Fruit fly (Drosophila melanogaster) whole organism, embryonic: ENCODE data around the gene CG2493.

Experiments
- Asciz ChIP-seq: fragments of 200-800 bp; sonication (Bioruptor generic); optimal IDR thresholded peaks from 2 replicates; lab custom pipeline; 2017; ENCODE audit warnings: missing biosample characterization, mild to moderate bottlenecking, missing genetic modification characterization, missing genetic modification reagents
- Bgb ChIP-seq: fragments of 200-800 bp; sonication (Bioruptor generic); IDR thresholded peaks from 2 replicates; pipeline ENCODE4 v1.3.6; 2022; ENCODE audit warnings: missing biosample characterization, missing genetic modification characterization; ENCODE audit not compliant: partially characterized antibody
- BtbVII ChIP-seq: fragments of 200-800 bp; sonication (Bioruptor generic); optimal IDR thresholded peaks from 3 replicates; lab custom pipeline; 2017; ENCODE audit warnings: missing biosample characterization, mild to moderate bottlenecking, missing genetic modification characterization
- Bteb2 ChIP-seq: fragments of 200-800 bp; sonication (Bioruptor generic); optimal IDR thresholded peaks from 2 replicates; lab custom pipeline; 2016; ENCODE audit warnings: missing biosample characterization, missing genetic modification characterization
- CG10979 ChIP-seq: fragments of 200-800 bp; sonication (Bioruptor generic); optimal IDR thresholded peaks from 2 replicates; lab custom pipeline; 2018; ENCODE audit warnings: missing biosample characterization, mild to moderate bottlenecking, missing genetic modification characterization, moderate library complexity
- CG12071 ChIP-seq: fragments of 200-800 bp; sonication (Bioruptor generic); optimal IDR thresholded peaks from 3 replicates; lab custom pipeline; 2018; ENCODE audit warnings: missing biosample characterization, mild to moderate bottlenecking, missing genetic modification characterization
- CG12236 ChIP-seq: fragments of 200-800 bp; sonication (Bioruptor generic); optimal IDR thresholded peaks from 2 replicates; lab custom pipeline; 2016; ENCODE audit warnings: missing biosample characterization, missing genetic modification characterization
- CG13287 ChIP-seq: fragments of 200-800 bp; sonication (Bioruptor generic); IDR thresholded peaks from 2 replicates; pipeline ENCODE4 v1.3.6; 2022; ENCODE audit warnings: missing biosample characterization, missing genetic modification characterization; ENCODE audit not compliant: partially characterized antibody
- CG13424 ChIP-seq: fragments of 200-800 bp; sonication (Bioruptor generic); optimal IDR thresholded peaks from 2 replicates; lab custom pipeline; 2019; ENCODE audit warnings: missing biosample characterization, mild to moderate bottlenecking, missing genetic modification characterization, moderate library complexity
- CG14441 ChIP-seq: fragments of 200-800 bp; sonication (Bioruptor generic); IDR thresholded peaks from 2 replicates; pipeline ENCODE4 v1.3.6; 2022; ENCODE audit warnings: missing biosample characterization, missing genetic modification characterization
- CG16779 ChIP-seq: fragments of 200-800 bp; sonication (Bioruptor generic); IDR thresholded peaks from 2 replicates; pipeline ENCODE4 v1.3.6; 2022; ENCODE audit warnings: missing biosample characterization, missing genetic modification characterization
- CG17186 ChIP-seq: fragments of 200-800 bp; sonication (Bioruptor generic); optimal IDR thresholded peaks from 3 replicates; lab custom pipeline; 2017; ENCODE audit warnings: missing biosample characterization, missing genetic modification reagents, missing genetic modification characterization
- CG17361 ChIP-seq: fragments of 200-800 bp; sonication (Bioruptor generic); IDR thresholded peaks from 3 replicates; pipeline ENCODE4 v1.3.6; 2022; ENCODE audit warnings: missing biosample characterization, missing genetic modification characterization
- CG2129 ChIP-seq: fragments of 200-800 bp; sonication (Bioruptor generic); IDR thresholded peaks from 2 replicates; pipeline ENCODE4 v1.3.6; 2022; ENCODE audit warnings: missing biosample characterization, missing genetic modification characterization; ENCODE audit not compliant: partially characterized antibody
- CG2875 ChIP-seq: fragments of 200-800 bp; sonication (Bioruptor generic); optimal IDR thresholded peaks from 2 replicates; lab custom pipeline; 2017; ENCODE audit warnings: missing biosample characterization, mild to moderate bottlenecking, missing genetic modification characterization, missing genetic modification reagents
- CG3065 ChIP-seq: fragments of 200-800 bp; sonication (Bioruptor generic); optimal IDR thresholded peaks from 2 replicates; lab custom pipeline; 2016; ENCODE audit warnings: missing biosample characterization, missing genetic modification characterization
- CG4282 ChIP-seq: fragments of 200-800 bp; sonication (Bioruptor generic); optimal IDR thresholded peaks from 2 replicates; lab custom pipeline; 2016; ENCODE audit warnings: missing biosample characterization, missing genetic modification characterization
- CG4404 ChIP-seq: fragments of 200-800 bp; sonication (Bioruptor generic); IDR thresholded peaks from 2 replicates; pipeline ENCODE4 v1.3.6; 2022; ENCODE audit warnings: missing biosample characterization, missing genetic modification characterization
- CG4707 ChIP-seq: fragments of 200-800 bp; sonication (Bioruptor generic); optimal IDR thresholded peaks from 2 replicates; lab custom pipeline; 2018; ENCODE audit warnings: missing biosample characterization, mild to moderate bottlenecking, missing genetic modification characterization, moderate library complexity
- CG4730 ChIP-seq: fragments of 200-800 bp; sonication (Bioruptor generic); IDR thresholded peaks from 2 replicates; pipeline ENCODE4 v1.3.6; 2022; ENCODE audit warnings: missing biosample characterization, missing genetic modification characterization
- CG6175 ChIP-seq: fragments of 200-800 bp; sonication (Bioruptor generic); IDR thresholded peaks from 3 replicates; pipeline ENCODE4 v1.3.6; 2022; ENCODE audit warnings: missing biosample characterization, missing genetic modification characterization
- CG7987 ChIP-seq: fragments of 200-800 bp; sonication (Bioruptor generic); optimal IDR thresholded peaks from 2 replicates; lab custom pipeline; 2018; ENCODE audit warnings: missing biosample characterization, mild to moderate bottlenecking, missing genetic modification characterization, moderate library complexity
- CG8281 ChIP-seq: fragments of 200-800 bp; sonication (Bioruptor generic); optimal IDR thresholded peaks from 2 replicates; lab custom pipeline; 2018; ENCODE audit warnings: missing biosample characterization, mild to moderate bottlenecking, missing genetic modification characterization, moderate library complexity
- CG8765 ChIP-seq: fragments of 200-800 bp; sonication (Bioruptor generic); IDR thresholded peaks from 2 replicates; pipeline ENCODE4 v1.3.6; 2022; ENCODE audit warnings: missing biosample characterization, missing genetic modification characterization
- CG9215 ChIP-seq: fragments of 200-800 bp; sonication (Bioruptor generic); IDR thresholded peaks from 2 replicates; pipeline ENCODE4 v1.3.6; 2022; ENCODE audit warnings: missing biosample characterization, missing genetic modification characterization
- CG9932 ChIP-seq: fragments of 200-800 bp; sonication (Bioruptor generic); IDR thresholded peaks from 2 replicates; pipeline ENCODE4 v1.3.6; 2022; ENCODE audit warnings: missing biosample characterization, missing genetic modification characterization
- D19A ChIP-seq: fragments of 200-800 bp; optimal IDR thresholded peaks from 3 replicates; lab custom pipeline; 2019; ENCODE audit warnings: missing biosample characterization, mild to moderate bottlenecking, missing genetic modification characterization, moderate library complexity
- Drgx ChIP-seq: fragments of 200-800 bp; sonication (Bioruptor generic); IDR thresholded peaks from 2 replicates; pipeline ENCODE4 v1.3.6; 2022; ENCODE audit warnings: missing biosample characterization, missing genetic modification characterization
- Gsc ChIP-seq: fragments of 200-800 bp; sonication (Bioruptor generic); IDR thresholded peaks from 2 replicates; pipeline ENCODE4 v1.3.6; 2022; ENCODE audit warnings: missing biosample characterization, missing genetic modification characterization
- Jarid2 ChIP-seq: fragments of 200-800 bp; sonication (Bioruptor generic); optimal IDR thresholded peaks from 3 replicates; lab custom pipeline; 2017; ENCODE audit warnings: mild to moderate bottlenecking, missing biosample characterization, missing genetic modification reagents, missing genetic modification characterization
- Mad ChIP-seq: fragments of 200-800 bp; sonication (Bioruptor generic); optimal IDR thresholded peaks from 2 replicates; lab custom pipeline; 2016; ENCODE audit warnings: missing biosample characterization, missing genetic modification characterization
- Opbp ChIP-seq: fragments of 200-800 bp; sonication (Bioruptor generic); IDR thresholded peaks from 3 replicates; pipeline ENCODE4 v1.3.6; 2022; ENCODE audit warnings: missing biosample characterization, missing genetic modification characterization; ENCODE audit not compliant: partially characterized antibody
- Xbp1 ChIP-seq: fragments of 200-800 bp; sonication (Bioruptor generic); optimal IDR thresholded peaks from 3 replicates; lab custom pipeline; 2016; ENCODE audit warnings: missing biosample characterization, mild to moderate bottlenecking, missing genetic modification characterization
- ac ChIP-seq: fragments of 200-800 bp; sonication (Bioruptor generic); optimal IDR thresholded peaks from 3 replicates; lab custom pipeline; 2017; ENCODE audit warnings: missing biosample characterization, mild to moderate bottlenecking, missing genetic modification characterization
- ase ChIP-seq: fragments of 200-800 bp; sonication (Bioruptor generic); IDR thresholded peaks from 3 replicates; pipeline ENCODE4 v1.3.6; 2022; ENCODE audit warnings: missing biosample characterization, missing genetic modification characterization
- btn ChIP-seq: fragments of 200-800 bp; sonication (Bioruptor generic); optimal IDR thresholded peaks from 2 replicates; lab custom pipeline; 2016; ENCODE audit warnings: missing biosample characterization, missing genetic modification characterization
- dysf ChIP-seq: fragments of 200-800 bp; sonication (Bioruptor generic); IDR thresholded peaks from 3 replicates; pipeline ENCODE4 v1.3.6; 2022; ENCODE audit warnings: missing biosample characterization, missing genetic modification characterization
- eve ChIP-seq, 2 experiments: fragments of >200 bp; optimal IDR thresholded peaks; 2 replicates each; lab custom pipeline; 2017; ENCODE audit warnings: missing biosample characterization in 2 of 2, missing genetic modification characterization in 2 of 2
- fd96Cb ChIP-seq: fragments of 200-800 bp; sonication (Bioruptor generic); optimal IDR thresholded peaks from 2 replicates; lab custom pipeline; 2018; ENCODE audit warnings: missing biosample characterization, mild to moderate bottlenecking, missing genetic modification characterization, moderate library complexity
- ftz-f1 ChIP-seq: fragments of 200-800 bp; sonication (Bioruptor generic); optimal IDR thresholded peaks from 2 replicates; lab custom pipeline; 2016; ENCODE audit warnings: missing biosample characterization, missing genetic modification characterization
- jing ChIP-seq: fragments of 200-800 bp; sonication (Bioruptor generic); optimal IDR thresholded peaks from 2 replicates; lab custom pipeline; 2018; ENCODE audit warnings: missing biosample characterization, mild to moderate bottlenecking, missing genetic modification characterization
- kah ChIP-seq: fragments of 200-800 bp; sonication (Bioruptor generic); optimal IDR thresholded peaks from 2 replicates; lab custom pipeline; 2018; ENCODE audit warnings: missing biosample characterization, mild to moderate bottlenecking, missing genetic modification characterization
- klu ChIP-seq: fragments of 200-800 bp; sonication (Bioruptor generic); IDR thresholded peaks from 2 replicates; pipeline ENCODE4 v1.3.6; 2022; ENCODE audit warnings: missing biosample characterization, missing genetic modification characterization
- run ChIP-seq: fragments of 200-800 bp; sonication (Bioruptor generic); optimal IDR thresholded peaks from 3 replicates; lab custom pipeline; 2018; ENCODE audit warnings: missing biosample characterization, mild to moderate bottlenecking, missing genetic modification characterization
- sc ChIP-seq, 3 experiments: fragments of >200 bp in 2 of 3; fragments of 200-800 bp in 1 of 3; sonication (Bioruptor generic) in 1 of 3; optimal IDR thresholded peaks; 2 replicates in 2 of 3; 3 replicates in 1 of 3; lab custom pipeline; 2017; ENCODE audit warnings: mild to moderate bottlenecking in 1 of 3, missing biosample characterization in 1 of 3, missing genetic modification characterization in 1 of 3, missing genetic modification reagents in 1 of 3
- sqz ChIP-seq: fragments of 200-800 bp; sonication (Bioruptor generic); optimal IDR thresholded peaks from 3 replicates; lab custom pipeline; 2018; ENCODE audit warnings: missing biosample characterization, mild to moderate bottlenecking, missing genetic modification characterization
- ssp ChIP-seq: fragments of 200-800 bp; sonication (Bioruptor generic); IDR thresholded peaks from 2 replicates; pipeline ENCODE4 v1.3.6; 2022; ENCODE audit warnings: missing biosample characterization, missing genetic modification characterization
- stc ChIP-seq: fragments of 200-800 bp; sonication (Bioruptor generic); IDR thresholded peaks from 2 replicates; pipeline ENCODE4 v1.3.6; 2022; ENCODE audit warnings: missing biosample characterization, missing genetic modification characterization
- zen ChIP-seq: fragments of 200-800 bp; sonication (Bioruptor generic); optimal IDR thresholded peaks from 3 replicates; lab custom pipeline; 2018; ENCODE audit warnings: missing biosample characterization, mild to moderate bottlenecking, missing genetic modification characterization, moderate library complexity

CG2493 gene

DNA sequence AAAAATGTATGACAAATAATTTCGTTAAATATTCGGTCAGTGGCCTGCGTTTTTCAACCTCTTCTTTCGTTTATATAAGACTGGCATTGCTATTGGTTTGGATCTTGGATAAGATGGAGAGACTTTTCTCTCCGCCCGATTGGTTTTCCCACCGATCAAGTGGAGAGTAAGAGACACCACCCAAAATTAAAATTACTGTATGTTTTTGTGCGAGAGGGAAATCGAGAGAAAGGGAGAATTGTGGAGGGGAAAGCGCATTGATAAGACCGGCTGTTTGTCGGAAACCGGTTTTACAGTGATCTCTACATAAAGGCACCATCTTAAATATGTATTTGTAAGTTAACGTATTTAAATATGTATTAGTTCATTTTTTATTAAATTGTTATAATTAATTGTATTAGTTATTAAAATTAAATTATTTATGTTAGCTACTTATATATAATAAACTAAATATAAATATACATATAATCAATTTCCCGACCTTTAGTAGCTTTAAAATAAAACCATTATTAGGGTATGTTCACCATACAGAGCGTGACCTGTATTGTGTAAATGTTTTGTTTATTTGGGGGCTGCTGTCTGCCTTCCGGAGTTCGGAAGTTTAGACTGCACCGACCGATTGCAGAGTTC is 31.3 kb upstream of the CG2493 start, which contains the start of gene CG34007 (continued):
- TF ChIP-seq eve (GFP tag; optimal IDR thresholded peaks at IDR 0.05; lab: Kevin White, UChicago) (no peak), CG12236 (GFP tag; lab: Kevin White, UChicago) (no peak), Mad (no peak), klu (GFP tag; lab: Robert Waterston, UW) (peak; percentile 32; the same call in 1 of the 2 replicates), kah (GFP tag; lab: Kevin White, UChicago) (peak; percentile 71), BtbVII (peak; percentile 52), CG4730 (GFP tag; lab: Robert Waterston, UW) (peak; percentile 38; the same call in 1 of the 2 replicates), Gsc (no peak), CG3065 (peak; percentile 43), CG9932 (GFP tag; lab: Robert Waterston, UW) (0 out of 2 replicates have a peak, but pooled peaks have one; percentile 10), run (tag; lab: Kevin White, UChicago) (peak; percentile 73), CG4282 (no peak), Asciz (peak; percentile 75), CG8281 (peak; percentile 33), ase (GFP tag; lab: Robert Waterston, UW) (peak; percentile 52; the same call in 2 of the 3 replicates), CG2129 (GFP tag; lab: Robert Waterston, UW) (no peak), Opbp (GFP tag; lab: Robert Waterston, UW) (peak; percentile 35; the same call in 1 of the 3 replicates), btn (GFP tag; lab: Kevin White, UChicago) (no peak), dysf (GFP tag; lab: Robert Waterston, UW) (peak; percentile 78), CG13424 (tag; lab: Kevin White, UChicago) (peak; percentile 92), jing (GFP tag; lab: Kevin White, UChicago) (no peak), Bteb2 (GFP tag; lab: Kevin White, UChicago) (no peak), CG16779 (GFP tag; lab: Robert Waterston, UW) (no peak), sc (optimal IDR thresholded peaks at IDR 0.05; lab: Kevin White, UChicago) (no peak), sc (GFP tag; optimal IDR thresholded peaks at IDR 0.05; lab: Kevin White, UChicago) (peak; percentile 86), CG12071 (GFP tag; lab: Kevin White, UChicago) (no peak), Bgb (GFP tag; lab: Robert Waterston, UW) (no peak), ac (GFP tag; lab: Kevin White, UChicago) (peak; percentile 25), sqz (GFP tag; lab: Kevin White, UChicago) (peak; percentile 49), CG6175 (GFP tag; lab: Robert Waterston, UW) (no peak), ftz-f1 (GFP tag; lab: Kevin White, UChicago) (no peak), Drgx (peak; percentile 22; the same call in 1 of the 2 replicates), stc (GFP tag; lab: Robert Waterston, UW) (peak; percentile 25; the same call in 1 of the 2 replicates), CG10979 (tag; lab: Kevin White, UChicago) (peak; percentile 94), CG4404 (peak; percentile 59), Xbp1 (peak; percentile 72), ssp (GFP tag; lab: Robert Waterston, UW) (peak; percentile 75), Jarid2 (peak; percentile 42), D19A (peak; percentile 84), CG13287 (GFP tag; lab: Robert Waterston, UW) (no peak), CG14441 (GFP tag; lab: Robert Waterston, UW) (0 out of 2 replicates have a peak, but pooled peaks have one; percentile 11), CG17361 (GFP tag; lab: Robert Waterston, UW) (peak; percentile 94), CG7987 (GFP tag; lab: Kevin White, UChicago) (no peak), CG8765 (GFP tag; lab: Robert Waterston, UW) (no peak), CG9215 (GFP tag; lab: Robert Waterston, UW) (0 out of 2 replicates have a peak, but pooled peaks have one; percentile 14), zen (tag; lab: Kevin White, UChicago) (peak; percentile 46), fd96Cb (peak; percentile 87), CG17186 (GFP tag; lab: Kevin White, UChicago) (no peak), CG4707 (GFP tag; lab: Kevin White, UChicago) (peak; percentile 1), CG2875 (GFP tag; lab: Kevin White, UChicago) (peak; percentile 80)
